Worm (Caenorhabditis elegans) whole organism, early embryonic: ENCODE results near the gene K01D12.5.

Experiments used
- B0310.2 ChIP-seq: sonication (generic microtip); optimal IDR thresholded peaks from 2 replicates; lab custom pipeline; 2016; ENCODE audit warnings: mild to moderate bottlenecking, missing genetic modification characterization, missing compliant biosample characterization
- F13C5.2 ChIP-seq: sonication (generic microtip); optimal IDR thresholded peaks from 2 replicates; lab custom pipeline; 2017; ENCODE audit warnings: mild to moderate bottlenecking, missing genetic modification characterization, inconsistent platforms, missing compliant biosample characterization
- aly-1 ChIP-seq: sonication (generic microtip); optimal IDR thresholded peaks from 2 replicates; lab custom pipeline; 2016; ENCODE audit warnings: missing genetic modification characterization, missing compliant biosample characterization
- ceh-13 ChIP-seq: fragments of 200-800 bp; sonication (Bioruptor generic); optimal IDR thresholded peaks from 2 replicates; lab custom pipeline; 2018; ENCODE audit warnings: mild to moderate bottlenecking, missing genetic modification characterization, missing compliant biosample characterization
- ceh-36 ChIP-seq: sonication (generic microtip); optimal IDR thresholded peaks from 2 replicates; lab custom pipeline; 2016; ENCODE audit warnings: missing genetic modification characterization, inconsistent platforms, missing compliant biosample characterization
- ets-7 ChIP-seq: sonication (generic microtip); optimal IDR thresholded peaks from 2 replicates; lab custom pipeline; 2016; ENCODE audit warnings: missing genotype, missing genetic modification characterization, missing compliant biosample characterization
- flt-1 ChIP-seq: fragments of 200-800 bp; sonication (Bioruptor generic); IDR thresholded peaks from 2 replicates; pipeline ENCODE4 v1.3.6; 2022; ENCODE audit warnings: missing genetic modification characterization, missing compliant biosample characterization
- hmg-4 ChIP-seq: fragments of 200-800 bp; sonication (Bioruptor generic); optimal IDR thresholded peaks from 2 replicates; lab custom pipeline; 2018; ENCODE audit warnings: mild to moderate bottlenecking, missing genetic modification characterization, missing compliant biosample characterization
- scrt-1 ChIP-seq: fragments of 200-800 bp; sonication (Bioruptor generic); IDR thresholded peaks from 2 replicates; pipeline ENCODE4 v1.3.6; 2022; ENCODE audit warnings: missing genetic modification characterization, missing compliant biosample characterization
- sea-1 ChIP-seq: fragments of 200-800 bp; sonication (Bioruptor generic); conservative IDR thresholded peaks from 2 replicates; pipeline ENCODE4 v1.3.6; 2022; ENCODE audit warnings: missing genetic modification characterization, missing compliant biosample characterization
- tbx-11 ChIP-seq: fragments of 200-800 bp; sonication (Bioruptor generic); IDR thresholded peaks from 2 replicates; pipeline ENCODE4 v1.3.6; 2022; ENCODE audit warnings: missing genetic modification characterization, missing compliant biosample characterization
- tbx-37 ChIP-seq: fragments of 200-800 bp; sonication (Bioruptor generic); conservative IDR thresholded peaks from 2 replicates; pipeline ENCODE4 v1.3.6; 2022; ENCODE audit warnings: missing genetic modification reagents, missing genetic modification characterization, missing compliant biosample characterization

K01D12.5 gene

DNA sequence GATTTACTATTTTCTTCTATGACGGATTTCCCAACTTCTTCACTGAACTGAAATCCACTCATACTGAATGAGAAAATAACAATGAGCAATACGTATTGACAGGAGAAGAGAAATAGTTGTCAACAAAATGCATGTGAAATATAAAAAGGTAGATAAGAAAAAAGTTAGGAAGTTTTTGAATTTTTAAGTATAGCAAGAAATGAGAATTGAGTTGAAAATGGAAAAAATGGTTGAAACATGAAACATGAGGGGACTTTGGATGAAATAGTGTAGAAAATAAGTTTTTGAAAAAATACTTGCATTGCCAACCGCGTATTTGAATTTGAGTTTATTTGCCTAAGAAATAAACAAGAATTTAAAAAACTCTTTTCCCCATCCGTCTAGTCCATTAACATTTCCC, 49.2 kb downstream of the K01D12.5 start, which contains the start of the genes pals-38 and C54D10.9:
TSS of gene pals-38 (minus strand) at position 101 of the 400 bp plus-strand sequence.
TSS of gene C54D10.9 (plus strand) at position 259 of the 400 bp plus-strand sequence.
- TF ChIP-seq tbx-37 = no peak
- TF ChIP-seq ets-7 (tag; lab: Kevin White, UChicago) = no peak
- no peak for TF ChIP-seq ceh-36 (tag; lab: Kevin White, UChicago)
- no peak for TF ChIP-seq hmg-4 (GFP tag; lab: Kevin White, UChicago)
- no peak for TF ChIP-seq tbx-11
- no peak for TF ChIP-seq ceh-13 (GFP tag; lab: Kevin White, UChicago)
- TF ChIP-seq B0310.2 (tag; lab: Kevin White, UChicago) = no peak
- TF ChIP-seq flt-1 (GFP tag; lab: Robert Waterston, UW) = no peak
- TF ChIP-seq F13C5.2 (tag; lab: Kevin White, UChicago) = no peak
- no peak for TF ChIP-seq scrt-1
- no peak for TF ChIP-seq aly-1
- no peak for TF ChIP-seq sea-1 (GFP tag; lab: Robert Waterston, UW)
